Worm (Caenorhabditis elegans) whole organism, L4 larva: ENCODE results near the gene srsx-2.

Source experiments
- F44E2.7 ChIP-seq: fragments of 200-800 bp; sonication (Bioruptor generic); IDR thresholded peaks from 2 replicates; pipeline ENCODE4 v2.1.2; 2022; ENCODE audit warnings: missing genetic modification characterization, missing compliant biosample characterization
- aly-2 ChIP-seq: sonication (generic microtip); optimal IDR thresholded peaks from 2 replicates; lab custom pipeline; 2018; ENCODE audit warnings: missing biosample characterization, missing genetic modification characterization
- ceh-44 ChIP-seq: fragments of 200-800 bp; sonication (Bioruptor generic); IDR thresholded peaks from 2 replicates; pipeline ENCODE4 v1.3.6; 2022; ENCODE audit warnings: missing genetic modification reagents, missing genetic modification characterization, missing compliant biosample characterization
- ceh-82 ChIP-seq: sonication (generic microtip); optimal IDR thresholded peaks from 2 replicates; lab custom pipeline; 2017; ENCODE audit warnings: missing biosample characterization, missing genetic modification characterization
- ces-1 ChIP-seq: fragments of 150-350 bp; sonication (generic microtip); optimal IDR thresholded peaks from 4 replicates; lab custom pipeline; 2014; ENCODE audit warnings: missing biosample characterization, missing genetic modification reagents, missing genetic modification characterization
- egl-27 ChIP-seq: sonication (generic microtip); optimal IDR thresholded peaks from 3 replicates; lab custom pipeline; 2017; ENCODE audit warnings: missing biosample characterization, missing genetic modification reagents, missing genetic modification characterization
- zfp-3 ChIP-seq: fragments of 200-800 bp; sonication (Bioruptor generic); conservative IDR thresholded peaks from 2 replicates; pipeline ENCODE4 v1.3.6; 2022; ENCODE audit warnings: missing genetic modification reagents, missing genetic modification characterization, missing compliant biosample characterization
- zip-11 ChIP-seq: fragments of 200-800 bp; sonication (Bioruptor generic); IDR thresholded peaks from 2 replicates; pipeline ENCODE4 v1.3.6; 2022; ENCODE audit warnings: missing genetic modification characterization, missing compliant biosample characterization

DNA sequence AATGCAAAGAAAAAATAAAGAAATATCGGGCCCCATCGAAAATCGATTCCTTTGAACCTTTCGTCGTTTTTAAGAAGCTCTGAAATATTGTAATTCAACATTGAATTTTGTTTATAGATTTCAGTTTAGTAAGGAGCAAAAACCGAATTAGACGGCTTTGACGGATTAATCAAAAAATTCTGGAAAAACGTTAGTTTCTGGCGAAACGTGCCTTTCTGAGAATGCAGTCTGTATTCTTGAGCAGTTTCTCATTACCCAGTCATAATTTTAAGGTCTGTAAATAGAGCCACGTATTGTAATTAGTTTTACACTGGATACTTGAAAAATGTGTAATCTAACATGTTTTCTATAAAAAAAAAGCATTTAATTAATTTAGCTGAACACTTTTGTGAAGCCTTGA lies 21.8 kb upstream of the srsx-2 start, which contains the start of gene srz-48:
- TF ChIP-seq ceh-82 (tag; lab: Kevin White, UChicago) (no peak), aly-2 (tag; lab: Kevin White, UChicago) (no peak), zip-11 (no peak), ceh-44 (no peak), ces-1 (GFP tag; lab: Kevin White, UChicago) (no peak), zfp-3 (GFP tag; lab: Robert Waterston, UW) (no peak), F44E2.7 (GFP tag; lab: Robert Waterston, UW) (no peak), egl-27 (tag; lab: Kevin White, UChicago) (no peak)
